Worm (Caenorhabditis elegans) whole organism, early embryonic: Measurements from ENCODE around the gene immt-1.

ENCODE experiments used
- B0310.2 ChIP-seq: sonication (generic microtip); optimal IDR thresholded peaks from 2 replicates; lab custom pipeline; 2016; ENCODE audit warnings: mild to moderate bottlenecking, missing genetic modification characterization, missing compliant biosample characterization
- F13C5.2 ChIP-seq: sonication (generic microtip); optimal IDR thresholded peaks from 2 replicates; lab custom pipeline; 2017; ENCODE audit warnings: mild to moderate bottlenecking, missing genetic modification characterization, inconsistent platforms, missing compliant biosample characterization
- aly-1 ChIP-seq: sonication (generic microtip); optimal IDR thresholded peaks from 2 replicates; lab custom pipeline; 2016; ENCODE audit warnings: missing genetic modification characterization, missing compliant biosample characterization
- ama-1 ChIP-seq: fragments of 150-350 bp; optimal IDR thresholded peaks from 2 replicates; lab custom pipeline; 2014
- ceh-13 ChIP-seq: fragments of 200-800 bp; sonication (Bioruptor generic); optimal IDR thresholded peaks from 2 replicates; lab custom pipeline; 2018; ENCODE audit warnings: mild to moderate bottlenecking, missing genetic modification characterization, missing compliant biosample characterization
- ceh-36 ChIP-seq: sonication (generic microtip); optimal IDR thresholded peaks from 2 replicates; lab custom pipeline; 2016; ENCODE audit warnings: missing genetic modification characterization, inconsistent platforms, missing compliant biosample characterization
- ets-7 ChIP-seq: sonication (generic microtip); optimal IDR thresholded peaks from 2 replicates; lab custom pipeline; 2016; ENCODE audit warnings: missing genotype, missing genetic modification characterization, missing compliant biosample characterization
- flt-1 ChIP-seq: fragments of 200-800 bp; sonication (Bioruptor generic); IDR thresholded peaks from 2 replicates; pipeline ENCODE4 v1.3.6; 2022; ENCODE audit warnings: missing genetic modification characterization, missing compliant biosample characterization
- hmbx-1 ChIP-seq: sonication (generic microtip); optimal IDR thresholded peaks from 2 replicates; lab custom pipeline; 2016; ENCODE audit warnings: mild to moderate bottlenecking, missing genetic modification characterization, missing compliant biosample characterization
- hmg-4 ChIP-seq: fragments of 200-800 bp; sonication (Bioruptor generic); optimal IDR thresholded peaks from 2 replicates; lab custom pipeline; 2018; ENCODE audit warnings: mild to moderate bottlenecking, missing genetic modification characterization, missing compliant biosample characterization
- hnd-1 ChIP-seq: sonication (generic microtip); optimal IDR thresholded peaks from 2 replicates; lab custom pipeline; 2016; ENCODE audit warnings: missing genetic modification characterization, missing compliant biosample characterization
- pes-1 ChIP-seq: fragments of 200-800 bp; sonication (Bioruptor generic); IDR thresholded peaks from 2 replicates; pipeline ENCODE4 v1.3.6; 2022; ENCODE audit warnings: missing genetic modification reagents, missing genetic modification characterization, missing compliant biosample characterization
- scrt-1 ChIP-seq: fragments of 200-800 bp; sonication (Bioruptor generic); IDR thresholded peaks from 2 replicates; pipeline ENCODE4 v1.3.6; 2022; ENCODE audit warnings: missing genetic modification characterization, missing compliant biosample characterization
- sea-1 ChIP-seq: fragments of 200-800 bp; sonication (Bioruptor generic); conservative IDR thresholded peaks from 2 replicates; pipeline ENCODE4 v1.3.6; 2022; ENCODE audit warnings: missing genetic modification characterization, missing compliant biosample characterization
- tbx-11 ChIP-seq: fragments of 200-800 bp; sonication (Bioruptor generic); IDR thresholded peaks from 2 replicates; pipeline ENCODE4 v1.3.6; 2022; ENCODE audit warnings: missing genetic modification characterization, missing compliant biosample characterization
- tbx-37 ChIP-seq: fragments of 200-800 bp; sonication (Bioruptor generic); conservative IDR thresholded peaks from 2 replicates; pipeline ENCODE4 v1.3.6; 2022; ENCODE audit warnings: missing genetic modification reagents, missing genetic modification characterization, missing compliant biosample characterization
- tra-4 ChIP-seq: sonication (generic microtip); optimal IDR thresholded peaks from 2 replicates; lab custom pipeline; 2017; ENCODE audit warnings: missing genetic modification characterization, missing compliant biosample characterization

The immt-1 gene

ce11 chrX:2688583-2689220 is 1.7 kb upstream of the immt-1 start, which contains the start of gene T14G11.1:
Gene T14G11.1, plus strand, starts transcription at chrX:2688990.
- peak; percentile 55 for TF ChIP-seq F13C5.2 (tag; lab: Kevin White, UChicago)
- no peak for TF ChIP-seq ama-1
- TF ChIP-seq ceh-13 (GFP tag; lab: Kevin White, UChicago) = no peak
- TF ChIP-seq ceh-36 = no peak
- TF ChIP-seq pes-1 = no peak
- TF ChIP-seq tbx-37 (GFP tag; lab: Robert Waterston, UW) = no peak
- TF ChIP-seq hmg-4 (GFP tag; lab: Kevin White, UChicago) = peak; percentile 69
- no peak for TF ChIP-seq flt-1 (GFP tag; lab: Robert Waterston, UW)
- no peak for TF ChIP-seq tra-4 (tag; lab: Kevin White, UChicago)

- TF ChIP-seq ceh-13 (GFP tag; lab: Kevin White, UChicago) (no peak), F13C5.2 (tag; lab: Kevin White, UChicago) (no peak), hmbx-1 (tag; lab: Kevin White, UChicago) (no peak), tbx-37 (GFP tag; lab: Robert Waterston, UW) (no peak)
Measured at ce11 chrX:2684448-2684847, 2.5 kb downstream of the immt-1 start.

ce11 chrX:2674514-2674913 is 12.5 kb downstream of the immt-1 start:
- TF ChIP-seq F13C5.2 (tag; lab: Kevin White, UChicago) (no peak), pes-1 (no peak), tbx-11 (no peak), ceh-36 (no peak), tra-4 (tag; lab: Kevin White, UChicago) (no peak), aly-1 (no peak), scrt-1 (GFP tag; lab: Robert Waterston, UW) (no peak), hmg-4 (GFP tag; lab: Kevin White, UChicago) (no peak), hmbx-1 (tag; lab: Kevin White, UChicago) (no peak), ets-7 (no peak), hnd-1 (tag; lab: Kevin White, UChicago) (no peak), ama-1 (no peak), B0310.2 (tag; lab: Kevin White, UChicago) (no peak), sea-1 (GFP tag; lab: Robert Waterston, UW) (no peak)

- TF ChIP-seq hmbx-1 (tag; lab: Kevin White, UChicago) (no peak), tra-4 (tag; lab: Kevin White, UChicago) (no peak), B0310.2 (tag; lab: Kevin White, UChicago) (no peak), scrt-1 (GFP tag; lab: Robert Waterston, UW) (no peak), tbx-11 (no peak), ama-1 (no peak), hnd-1 (tag; lab: Kevin White, UChicago) (no peak), F13C5.2 (tag; lab: Kevin White, UChicago) (no peak), flt-1 (GFP tag; lab: Robert Waterston, UW) (no peak), tbx-37 (GFP tag; lab: Robert Waterston, UW) (no peak), ceh-36 (no peak)
Measured at ce11 chrX:2673272-2673671, 13.7 kb downstream of the immt-1 start, which contains the start of gene ser-7. Gene ser-7, plus strand, starts transcription at chrX:2673572.

ce11 chrX:2667779-2668178 is 19.2 kb downstream of the immt-1 start, which contains the start of gene C09B7.2:
Gene C09B7.2, plus strand, starts transcription at chrX:2668127.
- TF ChIP-seq ceh-13 (GFP tag; lab: Kevin White, UChicago) (no peak), hmg-4 (GFP tag; lab: Kevin White, UChicago) (no peak), tbx-11 (no peak), sea-1 (GFP tag; lab: Robert Waterston, UW) (no peak), ama-1 (no peak), B0310.2 (tag; lab: Kevin White, UChicago) (no peak), ets-7 (no peak), pes-1 (no peak)

- TF ChIP-seq ama-1 (no peak), hmg-4 (GFP tag; lab: Kevin White, UChicago) (no peak), F13C5.2 (tag; lab: Kevin White, UChicago) (no peak), ceh-36 (no peak), pes-1 (no peak), ceh-13 (GFP tag; lab: Kevin White, UChicago) (no peak), tbx-37 (GFP tag; lab: Robert Waterston, UW) (no peak), hnd-1 (tag; lab: Kevin White, UChicago) (no peak), tra-4 (tag; lab: Kevin White, UChicago) (no peak), B0310.2 (tag; lab: Kevin White, UChicago) (no peak), flt-1 (GFP tag; lab: Robert Waterston, UW) (no peak), ets-7 (no peak), scrt-1 (GFP tag; lab: Robert Waterston, UW) (no peak), sea-1 (GFP tag; lab: Robert Waterston, UW) (no peak), hmbx-1 (tag; lab: Kevin White, UChicago) (no peak), tbx-11 (no peak), aly-1 (no peak)
Measured at ce11 chrX:2664273-2664672, 22.7 kb downstream of the immt-1 start, which contains the start of gene F54G2.1. Gene F54G2.1, minus strand, starts transcription at chrX:2664373.

- TF ChIP-seq ceh-13 (GFP tag; lab: Kevin White, UChicago) (no peak), flt-1 (GFP tag; lab: Robert Waterston, UW) (no peak), pes-1 (no peak), B0310.2 (tag; lab: Kevin White, UChicago) (no peak), F13C5.2 (tag; lab: Kevin White, UChicago) (no peak), tbx-11 (no peak), ama-1 (no peak), tbx-37 (GFP tag; lab: Robert Waterston, UW) (no peak), hnd-1 (tag; lab: Kevin White, UChicago) (no peak), ets-7 (no peak), ceh-36 (no peak), tra-4 (tag; lab: Kevin White, UChicago) (no peak), sea-1 (GFP tag; lab: Robert Waterston, UW) (no peak), hmbx-1 (tag; lab: Kevin White, UChicago) (no peak)
Measured at ce11 chrX:2663798-2664197, 23.2 kb downstream of the immt-1 start.
